Worm (Caenorhabditis elegans): ENCODE data around the gene fbxb-31.
A peak's percentile ranks its signal among the peaks of the same experiment; 100 is the strongest.

Gene fbxb-31

DNA sequence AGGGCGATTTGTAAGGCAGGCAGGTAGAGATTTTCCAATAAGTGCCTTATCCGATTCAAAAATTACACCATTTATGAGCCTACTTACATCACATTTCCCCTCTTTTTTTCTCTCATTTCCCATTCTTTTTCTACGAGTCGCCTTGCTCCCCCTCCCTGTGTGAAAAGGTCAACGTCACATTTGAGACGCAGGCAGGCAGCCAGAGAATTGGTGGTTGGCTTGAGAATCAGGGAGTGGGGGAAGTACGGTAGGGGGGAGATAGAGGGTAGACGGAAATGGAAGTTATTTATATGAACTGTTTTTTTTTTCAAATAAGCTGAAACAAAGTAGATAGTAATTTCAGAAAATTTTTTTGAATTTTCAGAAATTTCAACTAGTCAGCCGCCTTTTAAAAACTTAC lies 22.5 kb downstream of the fbxb-31 start:
- TF ChIP-seq nhr-76 (tag; optimal IDR thresholded peaks at IDR 0.05), result no peak
- TF ChIP-seq blmp-1 (tag; optimal IDR thresholded peaks at IDR 0.05), result no peak
- TF ChIP-seq tbx-8 (GFP tag; optimal IDR thresholded peaks at IDR 0.05), result no peak
- TF ChIP-seq sptf-1 (tag; optimal IDR thresholded peaks at IDR 0.05), result peak; percentile 31
- TF ChIP-seq ztf-11 (tag; optimal IDR thresholded peaks at IDR 0.05), result no peak

DNA sequence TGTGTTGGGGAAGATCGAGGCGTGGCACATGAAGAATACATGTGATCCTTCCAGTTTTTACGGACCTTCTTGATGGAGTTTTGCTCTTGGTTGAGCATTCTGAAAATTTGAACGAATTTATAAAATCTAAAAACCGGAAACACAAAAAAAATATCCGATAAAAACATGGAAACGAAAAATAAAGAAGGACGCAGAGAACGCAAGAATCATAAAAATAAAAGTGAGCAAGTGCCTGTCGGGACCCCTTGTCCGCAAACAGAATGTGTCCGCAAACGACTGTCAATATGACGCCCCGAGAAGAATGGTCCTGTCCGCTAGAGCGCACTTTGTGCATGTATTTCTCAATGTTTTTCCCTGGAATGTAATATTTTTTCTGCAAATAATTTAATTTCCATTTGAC lies 29.4 kb downstream of the fbxb-31 start, which contains the start of gene Y49F6A.5:
Gene Y49F6A.5 (minus strand): TSS at position 101 of the 400 bp plus-strand sequence.
- no peak for TF ChIP-seq mab-5 (tag; optimal IDR thresholded peaks at IDR 0.05)
- no peak for TF ChIP-seq unc-39 (tag; optimal IDR thresholded peaks at IDR 0.05)
- TF ChIP-seq pha-4 (tag; optimal IDR thresholded peaks at IDR 0.05), result no peak
- TF ChIP-seq nhr-2 (tag; optimal IDR thresholded peaks at IDR 0.05), result no peak
- TF ChIP-seq unc-62 (GFP tag; optimal IDR thresholded peaks at IDR 0.05), result no peak
- no peak for TF ChIP-seq lin-32 (GFP tag; optimal IDR thresholded peaks at IDR 0.05)
- TF ChIP-seq zip-8 (tag; optimal IDR thresholded peaks at IDR 0.05), result no peak
- TF ChIP-seq unc-120 (tag; optimal IDR thresholded peaks at IDR 0.05; ENCODE audit: poor library complexity, severe bottlenecking), result no peak
- TF ChIP-seq ceh-83 (GFP tag; optimal IDR thresholded peaks at IDR 0.05), result no peak
- no peak for TF ChIP-seq lin-13 (tag; optimal IDR thresholded peaks at IDR 0.05)
- no peak for TF ChIP-seq ces-1 (GFP tag; optimal IDR thresholded peaks at IDR 0.05)
- no peak for TF ChIP-seq mls-2 (tag; optimal IDR thresholded peaks at IDR 0.05)
- TF ChIP-seq ztf-11 (tag; optimal IDR thresholded peaks at IDR 0.05), result no peak
- TF ChIP-seq nhr-237 (tag; optimal IDR thresholded peaks at IDR 0.05), result no peak
- no peak for TF ChIP-seq lsy-2 (tag; optimal IDR thresholded peaks at IDR 0.05)
- no peak for TF ChIP-seq nhr-28 (tag; optimal IDR thresholded peaks at IDR 0.05)
- no peak for TF ChIP-seq hlh-1 (tag; optimal IDR thresholded peaks at IDR 0.05)
- TF ChIP-seq flh-1 (GFP tag; optimal IDR thresholded peaks at IDR 0.05), result no peak
- TF ChIP-seq nhr-76 (tag; optimal IDR thresholded peaks at IDR 0.05), result no peak

DNA sequence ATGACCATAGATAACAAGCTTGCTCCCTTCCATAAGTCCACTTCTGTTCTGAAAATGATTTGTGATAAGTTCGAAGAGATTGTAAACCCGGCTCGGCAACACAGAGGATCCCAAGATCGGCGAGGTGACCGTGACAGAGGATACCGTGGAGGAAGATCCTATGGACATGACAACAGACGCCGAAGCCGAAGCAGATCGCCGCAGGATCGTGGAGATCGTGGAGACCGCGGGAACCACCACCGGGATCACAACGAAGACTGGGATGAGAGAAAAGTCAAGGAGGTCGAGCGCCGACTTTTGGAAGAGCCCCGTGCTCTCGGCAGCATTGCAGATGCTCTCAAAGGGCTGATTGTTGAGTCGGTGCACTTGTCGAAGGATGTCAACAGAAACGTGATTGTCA lies 34.6 kb downstream of the fbxb-31 start:
- TF ChIP-seq ztf-11 (tag; optimal IDR thresholded peaks at IDR 0.05) (no peak), nhr-2 (tag; optimal IDR thresholded peaks at IDR 0.05) (no peak), M03D4.4 (tag; optimal IDR thresholded peaks at IDR 0.05) (no peak), unc-39 (tag; optimal IDR thresholded peaks at IDR 0.05) (no peak), mab-5 (tag; optimal IDR thresholded peaks at IDR 0.05) (no peak), lsy-2 (tag; optimal IDR thresholded peaks at IDR 0.05) (no peak), ham-2 (GFP tag; optimal IDR thresholded peaks at IDR 0.05) (no peak), ceh-43 (GFP tag; optimal IDR thresholded peaks at IDR 0.05) (no peak), cnd-1 (tag; optimal IDR thresholded peaks at IDR 0.05) (no peak), elt-1 (tag; optimal IDR thresholded peaks at IDR 0.05; ENCODE audit: borderline replicate concordance, insufficient read depth) (no peak), nhr-28 (tag; optimal IDR thresholded peaks at IDR 0.05) (no peak), nhr-76 (tag; optimal IDR thresholded peaks at IDR 0.05) (no peak), flh-1 (GFP tag; optimal IDR thresholded peaks at IDR 0.05) (no peak)

ce11 chrII:3598721-3599120 lies 40.4 kb downstream of the fbxb-31 start, which contains the start of gene Y49F6A.11:
Gene Y49F6A.11 (minus strand): TSS chrII:3598821.
- TF ChIP-seq elt-3 (tag; optimal IDR thresholded peaks at IDR 0.05) (no peak), lin-32 (GFP tag; optimal IDR thresholded peaks at IDR 0.05) (no peak), bed-3 (GFP tag; optimal IDR thresholded peaks at IDR 0.05) (no peak), ztf-11 (tag; optimal IDR thresholded peaks at IDR 0.05) (no peak), nhr-2 (tag; optimal IDR thresholded peaks at IDR 0.05) (no peak), zip-8 (tag; optimal IDR thresholded peaks at IDR 0.05) (no peak), mep-1 (tag; optimal IDR thresholded peaks at IDR 0.05) (no peak), ceh-43 (GFP tag; optimal IDR thresholded peaks at IDR 0.05) (no peak), hlh-1 (tag; optimal IDR thresholded peaks at IDR 0.05) (no peak), snpc-4 (tag; optimal IDR thresholded peaks at IDR 0.05) (no peak), ceh-39 (tag; optimal IDR thresholded peaks at IDR 0.05) (no peak), drap-1 (GFP tag; optimal IDR thresholded peaks at IDR 0.05) (no peak), nhr-76 (tag; optimal IDR thresholded peaks at IDR 0.05) (no peak), ceh-83 (GFP tag; optimal IDR thresholded peaks at IDR 0.05) (no peak)

- TF ChIP-seq nhr-237 (tag; optimal IDR thresholded peaks at IDR 0.05), result no peak
- no peak for TF ChIP-seq ceh-43 (GFP tag; optimal IDR thresholded peaks at IDR 0.05)
- no peak for TF ChIP-seq mls-2 (tag; optimal IDR thresholded peaks at IDR 0.05)
- TF ChIP-seq sem-2 (GFP tag; optimal IDR thresholded peaks at IDR 0.05), result no peak
- TF ChIP-seq ztf-11 (tag; optimal IDR thresholded peaks at IDR 0.05), result no peak
Observed at ce11 chrII:3595339-3595738, 43.8 kb downstream of the fbxb-31 start, which contains the start of gene Y49F6A.12. Gene Y49F6A.12 (plus strand): TSS chrII:3595639.
